Worm (Caenorhabditis elegans) whole organism, midembryonic: ENCODE measurements around the gene K10D2.8.
"Not testable (repeated sequence)": the region's sequence is repeated elsewhere in the genome, so short reads cannot be mapped to it uniquely, and the experiment has no call there.

Source experiments
- T22C8.4 ChIP-seq: fragments of 200-800 bp; sonication (Bioruptor generic); IDR thresholded peaks from 2 replicates; pipeline ENCODE4 v1.3.6; 2022; ENCODE audit warnings: missing genetic modification characterization, missing compliant biosample characterization
- cog-1 ChIP-seq: sonication (generic microtip); optimal IDR thresholded peaks from 2 replicates; lab custom pipeline; 2016; ENCODE audit warnings: missing genetic modification characterization, missing compliant biosample characterization
- flt-1 ChIP-seq: fragments of 200-800 bp; sonication (Bioruptor generic); IDR thresholded peaks from 2 replicates; pipeline ENCODE4 v1.3.6; 2022; ENCODE audit warnings: missing genetic modification characterization, missing compliant biosample characterization
- klf-2 ChIP-seq: fragments of 200-800 bp; sonication (Bioruptor generic); conservative IDR thresholded peaks from 2 replicates; pipeline ENCODE4 v1.3.6; 2022; ENCODE audit warnings: missing genetic modification reagents, missing genetic modification characterization, missing compliant biosample characterization
- med-1 ChIP-seq: sonication (generic microtip); optimal IDR thresholded peaks from 2 replicates; lab custom pipeline; 2017; ENCODE audit warnings: missing genetic modification characterization, mild to moderate bottlenecking, missing compliant biosample characterization, antibody characterized with exemption, missing genetic modification reagents; ENCODE audit not compliant: insufficient read depth
- ref-1 ChIP-seq: fragments of 200-800 bp; sonication (Bioruptor generic); conservative IDR thresholded peaks from 2 replicates; pipeline ENCODE4 v1.3.6; 2022; ENCODE audit warnings: missing genetic modification reagents, missing genetic modification characterization, missing compliant biosample characterization
- tab-1 ChIP-seq: fragments of 200-800 bp; sonication (Bioruptor generic); IDR thresholded peaks from 2 replicates; pipeline ENCODE4 v1.3.6; 2022; ENCODE audit warnings: missing genetic modification characterization, missing compliant biosample characterization
- ztf-29 ChIP-seq: fragments of 200-800 bp; sonication (Bioruptor generic); IDR thresholded peaks from 2 replicates; pipeline ENCODE4 v1.3.6; 2022; ENCODE audit warnings: missing genetic modification reagents, missing genetic modification characterization, missing compliant biosample characterization

DNA sequence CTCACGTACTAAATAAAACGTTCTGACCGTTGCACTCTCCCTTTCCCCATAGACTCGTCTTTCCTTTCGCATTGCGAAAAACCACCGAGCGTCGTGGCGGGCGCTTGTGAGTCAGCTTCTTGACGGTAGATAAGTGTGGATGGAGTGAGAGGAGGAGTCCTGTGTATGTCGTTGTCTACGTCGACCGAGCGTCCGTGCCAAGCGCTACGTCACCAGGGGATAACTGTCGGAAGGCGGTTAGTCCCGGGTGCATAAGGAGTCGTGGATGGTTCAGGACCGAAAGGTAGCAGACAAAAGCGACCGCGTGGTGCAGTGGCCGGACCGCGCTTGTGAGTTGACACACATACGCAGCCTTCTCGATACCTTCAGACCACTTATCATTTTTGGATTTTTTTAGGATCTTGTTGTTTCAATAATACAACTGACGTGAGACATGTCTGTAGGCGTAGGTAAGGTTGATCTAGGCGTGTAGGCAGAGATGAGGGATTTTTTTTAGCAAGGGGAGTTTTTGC, 22.7 kb downstream of the K10D2.8 start:
- TF ChIP-seq klf-2 (GFP tag; lab: Robert Waterston, UW) (peak; percentile 75), flt-1 (GFP tag; lab: Robert Waterston, UW) (peak; percentile 80; the same call in 1 of the 2 replicates), ref-1 (GFP tag; lab: Robert Waterston, UW) (peak; percentile 65; the same call in 1 of the 2 replicates), tab-1 (peak; percentile 88), ztf-29 (GFP tag; lab: Robert Waterston, UW) (peak; percentile 42; the same call in 1 of the 2 replicates), med-1 (GFP tag; lab: Kevin White, UChicago) (peak; percentile 12)
- TF ChIP-seq T22C8.4; cog-1 (tag; lab: Kevin White, UChicago): not testable (repeated sequence)
